Worm (Caenorhabditis elegans): ENCODE results near the gene ant-1.3.

DNA sequence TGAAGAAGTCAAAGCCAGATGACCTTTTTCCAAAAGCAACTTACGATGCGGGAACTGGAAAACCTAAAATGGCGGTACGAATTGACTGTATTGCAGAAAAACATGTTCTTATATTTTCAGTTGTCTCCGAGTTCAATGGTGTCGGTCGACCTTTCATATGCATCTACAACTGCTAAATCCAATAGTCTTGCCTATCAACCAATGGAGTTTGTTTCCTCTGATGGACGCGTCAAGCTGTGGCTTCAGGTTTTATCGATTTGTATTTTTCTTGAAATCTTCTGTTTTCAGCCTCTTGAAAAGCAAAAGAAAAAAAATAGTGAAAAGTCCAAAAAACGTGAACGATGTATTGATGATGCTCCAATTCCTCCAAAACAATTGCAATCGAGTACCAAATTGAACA, 5.2 kb upstream of the ant-1.3 start:
- TF ChIP-seq ama-1 (optimal IDR thresholded peaks at IDR 0.05) (no peak), ceh-82 (tag; optimal IDR thresholded peaks at IDR 0.05) (no peak), nhr-25 (tag; optimal IDR thresholded peaks at IDR 0.05) (no peak), mdl-1 (tag; optimal IDR thresholded peaks at IDR 0.05) (no peak), nhr-237 (tag; optimal IDR thresholded peaks at IDR 0.05) (no peak), pqm-1 (tag; optimal IDR thresholded peaks at IDR 0.05) (no peak), daf-12 (tag; optimal IDR thresholded peaks at IDR 0.05) (no peak), jun-1 (tag; optimal IDR thresholded peaks at IDR 0.05) (no peak), fkh-10 (GFP tag; optimal IDR thresholded peaks at IDR 0.05) (no peak), ZK546.5 (tag; optimal IDR thresholded peaks at IDR 0.05) (no peak)

All from whole organism, L3 larva.